Fruit fly (Drosophila melanogaster) whole organism, embryonic: ENCODE data around the gene CG44303.

Experiments
- Ada2b ChIP-seq: fragments of 200-800 bp; sonication (Bioruptor generic); IDR thresholded peaks from 2 replicates; pipeline ENCODE4 v1.3.6; 2022; ENCODE audit warnings: missing biosample characterization, missing genetic modification characterization
- Aef1 ChIP-seq: fragments of 200-800 bp; sonication (Bioruptor generic); IDR thresholded peaks from 3 replicates; pipeline ENCODE4 v1.3.6; 2022; ENCODE audit warnings: missing biosample characterization, missing genetic modification characterization
- Bgb ChIP-seq: fragments of 200-800 bp; sonication (Bioruptor generic); IDR thresholded peaks from 2 replicates; pipeline ENCODE4 v1.3.6; 2022; ENCODE audit warnings: missing biosample characterization, missing genetic modification characterization; ENCODE audit not compliant: partially characterized antibody
- CG10267 ChIP-seq: fragments of 200-800 bp; sonication (Bioruptor generic); optimal IDR thresholded peaks from 2 replicates; lab custom pipeline; 2018; ENCODE audit warnings: missing biosample characterization, mild to moderate bottlenecking, missing genetic modification characterization, moderate library complexity
- CG10462 ChIP-seq: fragments of 200-800 bp; sonication (Bioruptor generic); optimal IDR thresholded peaks from 2 replicates; lab custom pipeline; 2016; ENCODE audit warnings: missing biosample characterization, missing genetic modification characterization
- CG11093 ChIP-seq: fragments of 200-800 bp; sonication (Bioruptor generic); IDR thresholded peaks from 3 replicates; pipeline ENCODE4 v1.3.6; 2022; ENCODE audit warnings: missing biosample characterization, missing genetic modification characterization
- CG11695 ChIP-seq: fragments of 200-800 bp; sonication (Bioruptor generic); IDR thresholded peaks from 3 replicates; pipeline ENCODE4 v1.3.6; 2022; ENCODE audit warnings: missing biosample characterization, missing genetic modification characterization
- CG12155 ChIP-seq: fragments of 200-800 bp; sonication (Bioruptor generic); optimal IDR thresholded peaks from 3 replicates; lab custom pipeline; 2016; ENCODE audit warnings: missing biosample characterization, missing genetic modification characterization
- CG1233 ChIP-seq: fragments of 200-800 bp; sonication (Bioruptor generic); optimal IDR thresholded peaks from 4 replicates; lab custom pipeline; 2018; ENCODE audit warnings: missing biosample characterization, mild to moderate bottlenecking, missing genetic modification characterization
- CG14860 ChIP-seq: fragments of 200-800 bp; sonication (Bioruptor generic); IDR thresholded peaks from 3 replicates; pipeline ENCODE4 v1.3.6; 2022; ENCODE audit warnings: missing biosample characterization, missing genetic modification characterization; ENCODE audit not compliant: partially characterized antibody
- CG1529 ChIP-seq: fragments of 200-800 bp; sonication (Bioruptor generic); optimal IDR thresholded peaks from 3 replicates; lab custom pipeline; 2018; ENCODE audit warnings: missing biosample characterization, missing genetic modification characterization
- CG15514 ChIP-seq: fragments of 200-800 bp; sonication (Bioruptor generic); optimal IDR thresholded peaks from 3 replicates; lab custom pipeline; 2017; ENCODE audit warnings: missing biosample characterization, missing genetic modification characterization, mild to moderate bottlenecking, moderate library complexity, missing genetic modification reagents
- CG17328 ChIP-seq: fragments of 200-800 bp; sonication (Bioruptor generic); IDR thresholded peaks from 2 replicates; pipeline ENCODE4 v1.3.6; 2022; ENCODE audit warnings: missing biosample characterization, missing genetic modification characterization
- CG17612 ChIP-seq: fragments of 200-800 bp; sonication (Bioruptor generic); IDR thresholded peaks from 2 replicates; pipeline ENCODE4 v1.3.6; 2022; ENCODE audit warnings: missing biosample characterization, missing genetic modification characterization
- CG32772 ChIP-seq: fragments of 200-800 bp; sonication (Bioruptor generic); IDR thresholded peaks from 2 replicates; pipeline ENCODE4 v1.3.6; 2022; ENCODE audit warnings: missing biosample characterization, missing genetic modification characterization
- CG3281 ChIP-seq: fragments of 200-800 bp; sonication (Bioruptor generic); optimal IDR thresholded peaks from 3 replicates; lab custom pipeline; 2017; ENCODE audit warnings: missing biosample characterization, mild to moderate bottlenecking, missing genetic modification characterization
- CG33557 ChIP-seq: fragments of 200-800 bp; sonication (Bioruptor generic); optimal IDR thresholded peaks from 2 replicates; lab custom pipeline; 2019; ENCODE audit warnings: missing biosample characterization, mild to moderate bottlenecking, missing genetic modification characterization, moderate library complexity
- CG3995 ChIP-seq: fragments of 200-800 bp; sonication (Bioruptor generic); optimal IDR thresholded peaks from 3 replicates; lab custom pipeline; 2016; ENCODE audit warnings: missing biosample characterization, missing genetic modification characterization
- CG4404 ChIP-seq: fragments of 200-800 bp; sonication (Bioruptor generic); IDR thresholded peaks from 2 replicates; pipeline ENCODE4 v1.3.6; 2022; ENCODE audit warnings: missing biosample characterization, missing genetic modification characterization
- CG4820 ChIP-seq: fragments of 200-800 bp; sonication (Bioruptor generic); optimal IDR thresholded peaks from 3 replicates; lab custom pipeline; 2016; ENCODE audit warnings: missing biosample characterization, missing genetic modification characterization
- CG7372 ChIP-seq: fragments of 200-800 bp; sonication (Bioruptor generic); IDR thresholded peaks from 2 replicates; pipeline ENCODE4 v1.3.6; 2022; ENCODE audit warnings: missing biosample characterization, missing genetic modification characterization
- CG7839 ChIP-seq: fragments of 200-800 bp; sonication (Bioruptor generic); optimal IDR thresholded peaks from 3 replicates; lab custom pipeline; 2018; ENCODE audit warnings: missing biosample characterization, mild to moderate bottlenecking, missing genetic modification characterization, moderate library complexity
- CG7963 ChIP-seq: fragments of 200-800 bp; sonication (Bioruptor generic); IDR thresholded peaks from 3 replicates; pipeline ENCODE4 v1.3.6; 2022; ENCODE audit warnings: missing biosample characterization, missing genetic modification characterization; ENCODE audit not compliant: partially characterized antibody
- CG8290 ChIP-seq, 3 experiments: fragments of 200-800 bp; sonication (Bioruptor generic); optimal IDR thresholded peaks; 2 replicates each; lab custom pipeline; 2016 to 2019; ENCODE audit warnings: missing biosample characterization in 3 of 3, missing genetic modification characterization in 3 of 3, mild to moderate bottlenecking in 2 of 3, moderate library complexity in 1 of 3
- CG9437 ChIP-seq: fragments of 200-800 bp; sonication (Bioruptor generic); optimal IDR thresholded peaks from 2 replicates; lab custom pipeline; 2018; ENCODE audit warnings: missing biosample characterization, mild to moderate bottlenecking, missing genetic modification characterization
- CG9817 ChIP-seq: fragments of 200-800 bp; sonication (Bioruptor generic); optimal IDR thresholded peaks from 2 replicates; lab custom pipeline; 2018; ENCODE audit warnings: missing biosample characterization, mild to moderate bottlenecking, missing genetic modification characterization, moderate library complexity
- CoRest ChIP-seq: fragments of 200-800 bp; sonication (Bioruptor generic); optimal IDR thresholded peaks from 3 replicates; lab custom pipeline; 2018; ENCODE audit warnings: missing biosample characterization, mild to moderate bottlenecking, missing genetic modification characterization, moderate library complexity
- Dfd ChIP-seq, 2 experiments: fragments of >200 bp; optimal IDR thresholded peaks; 2 replicates each; lab custom pipeline; 2017; ENCODE audit warnings: missing biosample characterization in 2 of 2, missing genetic modification characterization in 2 of 2
- Dref ChIP-seq: fragments of 200-800 bp; sonication (Bioruptor generic); IDR thresholded peaks from 2 replicates; pipeline ENCODE4 v1.3.6; 2022; ENCODE audit warnings: missing biosample characterization, missing genetic modification characterization
- Ets97D ChIP-seq: fragments of 200-800 bp; sonication (Bioruptor generic); optimal IDR thresholded peaks from 3 replicates; lab custom pipeline; 2016; ENCODE audit warnings: missing biosample characterization, missing genetic modification characterization
- GATAe ChIP-seq: fragments of 200-800 bp; sonication (Bioruptor generic); conservative IDR thresholded peaks from 2 replicates; pipeline ENCODE4 v1.3.6; 2022; ENCODE audit warnings: missing biosample characterization, missing genetic modification characterization
- Hand ChIP-seq: fragments of 200-800 bp; sonication (Bioruptor generic); optimal IDR thresholded peaks from 2 replicates; lab custom pipeline; 2017; ENCODE audit warnings: mild to moderate bottlenecking, missing biosample characterization, missing genetic modification reagents, missing genetic modification characterization
- Hr51 ChIP-seq, 2 experiments: fragments of 200-800 bp; sonication (Bioruptor generic); optimal IDR thresholded peaks; 2 replicates in 1 of 2; 3 replicates in 1 of 2; lab custom pipeline; 2016 to 2018; ENCODE audit warnings: missing biosample characterization in 2 of 2, missing genetic modification characterization in 2 of 2, mild to moderate bottlenecking in 1 of 2, moderate library complexity in 1 of 2
- MBD-R2 ChIP-seq: fragments of 200-800 bp; sonication (Bioruptor generic); IDR thresholded peaks from 2 replicates; pipeline ENCODE4 v1.3.6; 2022; ENCODE audit warnings: missing biosample characterization, missing genetic modification characterization
- NfI ChIP-seq: fragments of 200-800 bp; sonication (Bioruptor generic); optimal IDR thresholded peaks from 3 replicates; lab custom pipeline; 2018; ENCODE audit warnings: missing biosample characterization, mild to moderate bottlenecking, missing genetic modification characterization, moderate library complexity
- dpn ChIP-seq, 2 experiments: fragments of 200-800 bp; sonication (Bioruptor generic); optimal IDR thresholded peaks; 3 replicates each; lab custom pipeline; 2016; ENCODE audit warnings: missing biosample characterization in 2 of 2, missing genetic modification characterization in 2 of 2
- dysf ChIP-seq: fragments of 200-800 bp; sonication (Bioruptor generic); IDR thresholded peaks from 3 replicates; pipeline ENCODE4 v1.3.6; 2022; ENCODE audit warnings: missing biosample characterization, missing genetic modification characterization
- fru ChIP-seq: fragments of >200 bp; optimal IDR thresholded peaks from 2 replicates; lab custom pipeline; 2017
- gsb-n ChIP-seq: fragments of 200-800 bp; sonication (Bioruptor generic); optimal IDR thresholded peaks from 3 replicates; lab custom pipeline; 2018; ENCODE audit warnings: missing biosample characterization, mild to moderate bottlenecking, missing genetic modification characterization
- hkb ChIP-seq, 2 experiments: fragments of 200-800 bp in 1 of 2; fragments of >200 bp in 1 of 2; sonication (Bioruptor generic) in 1 of 2; IDR thresholded peaks in 1 of 2; optimal IDR thresholded peaks in 1 of 2; 2 replicates each; pipeline versions ENCODE4 v1.3.6 to Lab custom; 2017 to 2022; ENCODE audit warnings: missing biosample characterization in 1 of 2, missing genetic modification characterization in 1 of 2
- hth ChIP-seq: fragments of >200 bp; optimal IDR thresholded peaks from 2 replicates; lab custom pipeline; 2017; ENCODE audit warnings: inconsistent platforms
- jumu ChIP-seq: fragments of 200-800 bp; sonication (Bioruptor generic); optimal IDR thresholded peaks from 3 replicates; lab custom pipeline; 2016; ENCODE audit warnings: missing biosample characterization, missing genetic modification characterization
- maf-S ChIP-seq: fragments of 200-800 bp; sonication (Bioruptor generic); optimal IDR thresholded peaks from 2 replicates; lab custom pipeline; 2016; ENCODE audit warnings: missing biosample characterization, missing genetic modification characterization
- scrt ChIP-seq: fragments of 200-800 bp; sonication (Bioruptor generic); optimal IDR thresholded peaks from 2 replicates; lab custom pipeline; 2018; ENCODE audit warnings: missing biosample characterization, mild to moderate bottlenecking, missing genetic modification characterization, moderate library complexity
- sisA ChIP-seq: fragments of 200-800 bp; sonication (Bioruptor generic); IDR thresholded peaks from 2 replicates; pipeline ENCODE4 v1.3.6; 2022; ENCODE audit warnings: missing biosample characterization, missing genetic modification characterization
- tio ChIP-seq: fragments of 200-800 bp; sonication (Bioruptor generic); optimal IDR thresholded peaks from 2 replicates; lab custom pipeline; 2017; ENCODE audit warnings: missing biosample characterization, missing genetic modification characterization, inconsistent platforms
- vnd ChIP-seq: fragments of 200-800 bp; sonication (Bioruptor generic); IDR thresholded peaks from 3 replicates; pipeline ENCODE4 v1.3.6; 2022; ENCODE audit warnings: missing biosample characterization, missing genetic modification characterization; ENCODE audit not compliant: partially characterized antibody
- vvl ChIP-seq: fragments of 200-800 bp; sonication (Bioruptor generic); IDR thresholded peaks from 2 replicates; pipeline ENCODE4 v1.3.6; 2022; ENCODE audit warnings: missing biosample characterization, missing genetic modification characterization
- wor ChIP-seq: fragments of 200-800 bp; sonication (Bioruptor generic); IDR thresholded peaks from 2 replicates; pipeline ENCODE4 v1.3.6; 2022; ENCODE audit warnings: missing biosample characterization, missing genetic modification characterization
- zfh1 ChIP-seq: fragments of 200-800 bp; sonication (Bioruptor generic); IDR thresholded peaks from 3 replicates; pipeline ENCODE4 v1.3.6; 2022; ENCODE audit warnings: missing biosample characterization, missing genetic modification characterization

The CG44303 gene

DNA sequence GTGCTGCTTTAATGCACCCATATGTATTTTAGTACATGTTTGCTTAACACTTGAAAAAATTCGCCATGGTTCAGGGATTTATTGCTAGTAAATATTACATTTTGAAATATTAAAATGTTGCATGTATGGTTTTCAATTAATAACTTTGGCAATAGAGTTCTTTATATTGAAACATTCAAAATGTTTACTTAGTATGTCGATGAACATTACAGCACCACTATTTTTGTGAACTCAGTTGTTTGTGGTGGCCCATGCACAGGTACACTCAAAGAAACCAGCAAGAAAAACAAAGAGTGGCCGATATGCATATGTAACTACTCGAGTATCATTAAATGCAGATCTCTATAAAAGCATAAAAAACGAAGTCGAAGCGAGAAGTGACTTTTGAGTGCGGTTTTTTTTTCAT lies 14.8 kb upstream of the CG44303 start (continued):
- peak; percentile 15 for TF ChIP-seq CG3281 (GFP tag; lab: Kevin White, UChicago)
- TF ChIP-seq Hr51 (GFP tag; optimal IDR thresholded peaks at IDR 0.05; lab: Kevin White, UChicago), result peak in 1 of 2 experiments; percentile 83
- TF ChIP-seq CG32772, result peak; percentile 65
- TF ChIP-seq CG11695 (GFP tag; lab: Robert Waterston, UW), result peak; percentile 77
- TF ChIP-seq Hand, result no peak
- TF ChIP-seq GATAe, result no peak
- TF ChIP-seq vnd, result no peak
- TF ChIP-seq CG7963 (GFP tag; lab: Robert Waterston, UW), result no peak
- TF ChIP-seq sisA, result peak; percentile 77
- peak; percentile 68 for TF ChIP-seq dysf (GFP tag; lab: Robert Waterston, UW)
- peak; percentile 46 for TF ChIP-seq CG1233
- 0 out of 2 replicates have a peak, but pooled peaks have one; percentile 31 for TF ChIP-seq CG17328
- TF ChIP-seq Ets97D (GFP tag; lab: Kevin White, UChicago), result no peak
- peak; percentile 31; the same call in 1 of the 2 replicates for TF ChIP-seq CG7372 (GFP tag; lab: Robert Waterston, UW)
- TF ChIP-seq CG7839 (tag; lab: Kevin White, UChicago), result peak; percentile 79
- peak; percentile 66; the same call in 2 of the 3 replicates for TF ChIP-seq zfh1
- TF ChIP-seq CG9817, result peak; percentile 43
- TF ChIP-seq CG10267 (tag; lab: Kevin White, UChicago), result peak; percentile 63
- no peak for TF ChIP-seq Dfd (GFP tag; optimal IDR thresholded peaks at IDR 0.05; lab: Kevin White, UChicago)
- no peak for TF ChIP-seq Dref
- TF ChIP-seq gsb-n (tag; lab: Kevin White, UChicago), result peak; percentile 68
- peak; percentile 40 for TF ChIP-seq CG8290 (GFP tag; optimal IDR thresholded peaks at IDR 0.05; lab: Kevin White, UChicago)
- TF ChIP-seq CG8290 (tag; optimal IDR thresholded peaks at IDR 0.05; lab: Kevin White, UChicago), result no peak
- TF ChIP-seq CG14860 (GFP tag; lab: Robert Waterston, UW), result no peak
- peak; percentile 17 for TF ChIP-seq CG15514 (GFP tag; lab: Kevin White, UChicago)
- no peak for TF ChIP-seq MBD-R2 (GFP tag; lab: Robert Waterston, UW)
- TF ChIP-seq scrt, result no peak
- TF ChIP-seq CG33557 (GFP tag; lab: Kevin White, UChicago), result peak; percentile 67
- peak; percentile 36 for TF ChIP-seq CG10462
- peak; percentile 38 for TF ChIP-seq jumu
- peak; percentile 79 for TF ChIP-seq CoRest (tag; lab: Kevin White, UChicago)
- TF ChIP-seq Aef1 (GFP tag; lab: Robert Waterston, UW), result peak; percentile 29; the same call in 1 of the 3 replicates
- TF ChIP-seq dpn (GFP tag; optimal IDR thresholded peaks at IDR 0.05; lab: Kevin White, UChicago), result peak; percentile 56 to 63
- TF ChIP-seq CG3995 (GFP tag; lab: Kevin White, UChicago), result no peak
- peak; percentile 29 for TF ChIP-seq CG4820 (GFP tag; lab: Kevin White, UChicago)
- TF ChIP-seq tio (GFP tag; lab: Kevin White, UChicago), result peak; percentile 58
- TF ChIP-seq CG9437 (GFP tag; lab: Kevin White, UChicago), result peak; percentile 69
- no peak for TF ChIP-seq hth (lab: Kevin White, UChicago)
- no peak for TF ChIP-seq fru (lab: Kevin White, UChicago)
- no peak for TF ChIP-seq Ada2b (GFP tag; lab: Robert Waterston, UW)
- no peak for TF ChIP-seq Bgb (GFP tag; lab: Robert Waterston, UW)
- TF ChIP-seq hkb (optimal IDR thresholded peaks at IDR 0.05; lab: Kevin White, UChicago), result no peak
- peak; percentile 78 for TF ChIP-seq hkb (GFP tag; IDR thresholded peaks at IDR 0.05; lab: Robert Waterston, UW)
- TF ChIP-seq CG4404 (GFP tag; lab: Robert Waterston, UW), result no peak
- TF ChIP-seq maf-S, result peak; percentile 7
- peak; percentile 60; the same call in 1 of the 3 replicates for TF ChIP-seq CG11093 (GFP tag; lab: Robert Waterston, UW)
- TF ChIP-seq CG1529 (GFP tag; lab: Kevin White, UChicago), result peak; percentile 59
- peak; percentile 44 for TF ChIP-seq NfI (GFP tag; lab: Kevin White, UChicago)
- TF ChIP-seq vvl (GFP tag; lab: Robert Waterston, UW), result peak; percentile 73
- TF ChIP-seq CG17612, result no peak
- TF ChIP-seq wor (GFP tag; lab: Robert Waterston, UW), result peak; percentile 59
- no peak for TF ChIP-seq CG12155
